Worm (Caenorhabditis elegans) whole organism, L4/young adult: ENCODE results near the gene vha-1.

Experiments used
- W03F9.2 ChIP-seq: fragments of 150-350 bp; optimal IDR thresholded peaks from 2 replicates; lab custom pipeline; 2014; ENCODE audit warnings: missing biosample characterization, missing genetic modification characterization
- dao-5 ChIP-seq: sonication (generic microtip); optimal IDR thresholded peaks from 2 replicates; lab custom pipeline; 2016; ENCODE audit warnings: missing genotype, missing genetic modification characterization, moderate library complexity, missing compliant biosample characterization
- him-1 ChIP-seq: sonication (generic microtip); optimal IDR thresholded peaks from 2 replicates; lab custom pipeline; 2016; ENCODE audit warnings: missing genotype, missing genetic modification reagents, missing genetic modification characterization, missing compliant biosample characterization

DNA sequence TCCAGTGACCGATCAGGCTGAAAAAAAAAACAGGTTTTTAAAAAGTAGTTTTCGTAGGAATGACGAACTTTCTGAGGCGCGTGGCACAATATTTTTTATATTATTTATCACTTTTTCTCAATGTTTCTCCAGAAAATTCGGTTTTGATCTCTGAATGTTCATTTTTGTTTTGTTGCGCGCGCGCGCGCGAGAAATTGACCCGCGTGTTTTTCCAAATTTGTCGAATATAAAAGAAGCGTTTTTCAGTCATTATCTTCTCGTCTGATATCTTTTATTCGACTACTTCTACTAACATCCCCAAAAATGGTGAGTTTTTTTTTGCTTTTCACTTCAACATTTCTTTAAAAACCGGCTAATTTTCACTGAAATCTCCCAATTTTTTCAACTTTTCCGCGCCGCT is 22.2 kb upstream of the vha-1 start, which contains the start of gene rmd-1:
- TF ChIP-seq him-1 (tag; lab: Kevin White, UChicago) (no peak), dao-5 (tag; lab: Kevin White, UChicago) (no peak), W03F9.2 (tag; lab: Kevin White, UChicago) (no peak)
